Worm (Caenorhabditis elegans): ENCODE data around the gene C04F5.2.
A peak's percentile ranks its signal among the peaks of the same experiment; 100 is the strongest.

The C04F5.2 gene

DNA sequence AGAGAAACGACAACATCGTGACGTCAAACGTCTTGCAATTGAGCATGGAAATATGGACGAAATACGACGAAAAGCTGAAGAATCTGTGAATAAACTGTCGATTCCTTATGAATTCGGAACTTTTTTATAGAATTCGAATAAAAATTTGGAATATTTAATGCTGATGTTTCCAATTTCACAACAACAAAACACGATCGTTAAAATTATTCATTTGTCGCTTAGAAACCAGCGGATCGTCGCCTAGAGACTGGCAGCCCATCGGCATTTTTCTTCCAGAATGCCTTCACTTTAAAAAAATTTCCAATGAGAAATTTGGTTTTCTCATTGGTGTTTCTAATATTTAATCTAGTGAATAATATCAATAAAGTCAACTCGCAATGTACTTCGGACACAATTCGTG is 43.6 kb downstream of the C04F5.2 start, which contains the start of gene cwp-4 (continued):
- TF ChIP-seq nfya-2 (GFP tag; IDR thresholded peaks at IDR 0.05): no peak

ce11 chrV:5052233-5052632 is 44.7 kb downstream of the C04F5.2 start, which contains the start of gene K11D12.12:
Gene K11D12.12 (plus strand): TSS chrV:5052261.
- TF ChIP-seq Y79H2A.3 (GFP tag; conservative IDR thresholded peaks at IDR 0.05): no peak
- no peak for TF ChIP-seq Y56A3A.18 (GFP tag; IDR thresholded peaks at IDR 0.05)
- TF ChIP-seq ztf-22 (GFP tag; optimal IDR thresholded peaks at IDR 0.05): no peak
- no peak for TF ChIP-seq rpc-1 (optimal IDR thresholded peaks at IDR 0.05)
- TF ChIP-seq rpc-1 (tag; optimal IDR thresholded peaks at IDR 0.05): no peak
- no peak for TF ChIP-seq akir-1 (GFP tag; optimal IDR thresholded peaks at IDR 0.05)
- no peak for TF ChIP-seq aptf-3 (GFP tag; IDR thresholded peaks at IDR 0.05)
- TF ChIP-seq cebp-2 (GFP tag; IDR thresholded peaks at IDR 0.05): no peak
- TF ChIP-seq lin-26 (GFP tag; IDR thresholded peaks at IDR 0.05): no peak
- TF ChIP-seq lin-35 (GFP tag; optimal IDR thresholded peaks at IDR 0.05): no peak
- no peak for TF ChIP-seq fkh-3 (tag; optimal IDR thresholded peaks at IDR 0.05)
- no peak for TF ChIP-seq rec-8 (tag; optimal IDR thresholded peaks at IDR 0.05)
- no peak for TF ChIP-seq ZK185.1 (tag; optimal IDR thresholded peaks at IDR 0.05; ENCODE audit: poor library complexity, severe bottlenecking)
- TF ChIP-seq mel-28 (tag; optimal IDR thresholded peaks at IDR 0.05; ENCODE audit: borderline replicate concordance): no peak
- no peak for TF ChIP-seq lin-40 (tag; optimal IDR thresholded peaks at IDR 0.05)
- no peak for TF ChIP-seq ekl-4 (GFP tag; IDR thresholded peaks at IDR 0.05)
- TF ChIP-seq zfh-2 (GFP tag; conservative IDR thresholded peaks at IDR 0.05): no peak
- TF ChIP-seq ceh-27 (GFP tag; optimal IDR thresholded peaks at IDR 0.05): no peak
- TF ChIP-seq Y53G8AR.9 (GFP tag; conservative IDR thresholded peaks at IDR 0.05): 0 out of 2 replicates have a peak, but pooled peaks have one; percentile 34
- TF ChIP-seq xnd-1 (tag; optimal IDR thresholded peaks at IDR 0.05): peak; percentile 4
- no peak for TF ChIP-seq nfya-2 (GFP tag; IDR thresholded peaks at IDR 0.05)
- TF ChIP-seq madf-6 (GFP tag; IDR thresholded peaks at IDR 0.05): 0 out of 2 replicates have a peak, but pooled peaks have one; percentile 23

- TF ChIP-seq nfyb-1 (GFP tag; IDR thresholded peaks at IDR 0.05) (peak; percentile 66; the same call in 1 of the 2 replicates), lin-26 (GFP tag; IDR thresholded peaks at IDR 0.05) (no peak), ztf-25 (GFP tag; IDR thresholded peaks at IDR 0.05) (no peak), egl-44 (GFP tag; IDR thresholded peaks at IDR 0.05) (peak; percentile 33; the same call in 1 of the 2 replicates), mcd-1 (GFP tag; IDR thresholded peaks at IDR 0.05) (0 out of 2 replicates have a peak, but pooled peaks have one; percentile 21), ztf-18 (tag; optimal IDR thresholded peaks at IDR 0.05) (no peak), K11D2.4 (GFP tag; IDR thresholded peaks at IDR 0.05) (0 out of 2 replicates have a peak, but pooled peaks have one; percentile 16), nhr-120 (GFP tag; IDR thresholded peaks at IDR 0.05) (no peak), F23B12.7 (tag; optimal IDR thresholded peaks at IDR 0.05; ENCODE audit: insufficient read depth) (no peak), zfh-2 (GFP tag; conservative IDR thresholded peaks at IDR 0.05) (peak; percentile 76; the same call in 1 of the 2 replicates), hmg-1.2 (GFP tag; IDR thresholded peaks at IDR 0.05) (0 out of 2 replicates have a peak, but pooled peaks have one; percentile 5)
Observed at ce11 chrV:5050073-5050599, 46.8 kb downstream of the C04F5.2 start.

DNA sequence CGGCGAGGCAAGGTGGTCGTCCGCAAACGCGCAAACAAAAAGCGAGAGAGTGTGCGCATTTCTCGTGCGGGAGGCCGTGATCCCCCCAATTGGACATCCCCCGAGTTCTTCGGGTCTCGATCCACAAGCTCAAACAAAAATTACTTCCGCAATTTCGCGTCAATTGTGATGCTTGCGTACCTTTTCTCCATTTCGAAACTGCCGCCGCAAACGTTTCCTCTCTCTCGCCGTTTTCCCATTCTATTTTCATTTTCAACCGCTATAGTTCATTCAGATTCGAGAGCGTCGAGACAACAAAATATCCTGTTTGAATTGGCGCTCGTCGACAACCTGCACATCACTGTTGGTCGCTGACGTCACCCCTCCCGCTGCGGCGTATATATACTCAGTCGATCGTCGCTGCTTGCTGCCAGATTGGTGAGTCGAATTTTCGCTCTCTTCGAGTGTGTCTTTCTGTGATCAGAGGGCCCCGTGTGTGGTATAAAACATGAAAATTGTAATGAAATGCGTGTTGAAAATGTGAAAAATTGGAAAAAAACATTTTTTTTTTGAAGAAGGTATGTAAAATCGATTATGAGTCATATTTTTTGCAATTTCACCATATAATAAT is 47.5 kb downstream of the C04F5.2 start, which contains the start of the genes pqn-51 and K11D12.14:
Gene pqn-51 (plus strand): TSS at position 275 of the 610 bp plus-strand sequence.
Gene K11D12.14 (plus strand): TSS at position 304 of the 610 bp plus-strand sequence.
- no peak for TF ChIP-seq repo-1 (tag; optimal IDR thresholded peaks at IDR 0.05)
- TF ChIP-seq Y53G8AR.9 (GFP tag; conservative IDR thresholded peaks at IDR 0.05): peak; percentile 88
- TF ChIP-seq T07F8.4 (tag; optimal IDR thresholded peaks at IDR 0.05): no peak
- peak; percentile 74 for TF ChIP-seq attf-6 (GFP tag; IDR thresholded peaks at IDR 0.05)
- 0 out of 2 replicates have a peak, but pooled peaks have one; percentile 64 for TF ChIP-seq madf-3 (GFP tag; IDR thresholded peaks at IDR 0.05)
- TF ChIP-seq tbx-9 (tag; optimal IDR thresholded peaks at IDR 0.05; ENCODE audit: borderline replicate concordance): no peak
- TF ChIP-seq him-1 (tag; optimal IDR thresholded peaks at IDR 0.05): no peak
- TF ChIP-seq unc-62 (GFP tag; optimal IDR thresholded peaks at IDR 0.05): peak; percentile 30
- TF ChIP-seq sdz-38 (tag; optimal IDR thresholded peaks at IDR 0.05): no peak
- no peak for TF ChIP-seq F52B5.7 (tag; optimal IDR thresholded peaks at IDR 0.05)
- TF ChIP-seq attf-5 (GFP tag; optimal IDR thresholded peaks at IDR 0.05): peak; percentile 94
- peak; percentile 81 for TF ChIP-seq ZK185.1 (tag; optimal IDR thresholded peaks at IDR 0.05; ENCODE audit: poor library complexity, severe bottlenecking)
- TF ChIP-seq chd-7 (tag; optimal IDR thresholded peaks at IDR 0.05): no peak
- no peak for TF ChIP-seq B0261.1 (tag; optimal IDR thresholded peaks at IDR 0.05)
